Fruit fly (Drosophila melanogaster) whole organism, embryonic: ENCODE results near the gene swa.

ENCODE experiments used
- CG10274 ChIP-seq: fragments of 200-800 bp; sonication (Bioruptor generic); optimal IDR thresholded peaks from 3 replicates; lab custom pipeline; 2017; ENCODE audit warnings: missing biosample characterization, mild to moderate bottlenecking, missing genetic modification characterization
- CG10321 ChIP-seq: fragments of 200-800 bp; sonication (Bioruptor generic); IDR thresholded peaks from 2 replicates; pipeline ENCODE4 v1.3.6; 2022; ENCODE audit warnings: missing biosample characterization, missing genetic modification characterization
- CG11456 ChIP-seq: fragments of 200-800 bp; sonication (Bioruptor generic); IDR thresholded peaks from 3 replicates; pipeline ENCODE4 v1.3.6; 2022; ENCODE audit warnings: missing biosample characterization, missing genetic modification characterization
- CG1233 ChIP-seq: fragments of 200-800 bp; sonication (Bioruptor generic); optimal IDR thresholded peaks from 4 replicates; lab custom pipeline; 2018; ENCODE audit warnings: missing biosample characterization, mild to moderate bottlenecking, missing genetic modification characterization
- CG12659 ChIP-seq: fragments of 200-800 bp; sonication (Bioruptor generic); optimal IDR thresholded peaks from 3 replicates; lab custom pipeline; 2017; ENCODE audit warnings: mild to moderate bottlenecking, missing biosample characterization, missing genetic modification reagents, missing genetic modification characterization
- CG12769 ChIP-seq: fragments of 200-800 bp; sonication (Bioruptor generic); optimal IDR thresholded peaks from 2 replicates; lab custom pipeline; 2019; ENCODE audit warnings: missing biosample characterization, mild to moderate bottlenecking, missing genetic modification characterization, moderate library complexity
- CG13894 ChIP-seq: fragments of 200-800 bp; sonication (Bioruptor generic); optimal IDR thresholded peaks from 3 replicates; lab custom pipeline; 2018; ENCODE audit warnings: missing biosample characterization, mild to moderate bottlenecking, missing genetic modification characterization, moderate library complexity
- CG14014 ChIP-seq: fragments of 200-800 bp; sonication (Bioruptor generic); IDR thresholded peaks from 2 replicates; pipeline ENCODE4 v1.3.6; 2022; ENCODE audit warnings: missing biosample characterization, missing genetic modification characterization
- CG15479 ChIP-seq: fragments of 200-800 bp; sonication (Bioruptor generic); optimal IDR thresholded peaks from 3 replicates; lab custom pipeline; 2019; ENCODE audit warnings: missing biosample characterization, mild to moderate bottlenecking, missing genetic modification characterization, moderate library complexity
- CG17361 ChIP-seq: fragments of 200-800 bp; sonication (Bioruptor generic); IDR thresholded peaks from 3 replicates; pipeline ENCODE4 v1.3.6; 2022; ENCODE audit warnings: missing biosample characterization, missing genetic modification characterization
- CG17612 ChIP-seq: fragments of 200-800 bp; sonication (Bioruptor generic); IDR thresholded peaks from 2 replicates; pipeline ENCODE4 v1.3.6; 2022; ENCODE audit warnings: missing biosample characterization, missing genetic modification characterization
- CG18476 ChIP-seq: fragments of 200-800 bp; sonication (Bioruptor generic); optimal IDR thresholded peaks from 2 replicates; lab custom pipeline; 2016; ENCODE audit warnings: missing biosample characterization, mild to moderate bottlenecking, missing genetic modification characterization
- CG18599 ChIP-seq: fragments of 200-800 bp; sonication (Bioruptor generic); optimal IDR thresholded peaks from 3 replicates; lab custom pipeline; 2017; ENCODE audit warnings: missing biosample characterization, missing genetic modification characterization, mild to moderate bottlenecking, moderate library complexity, missing genetic modification reagents
- CG2116 ChIP-seq: fragments of 200-800 bp; sonication (Bioruptor generic); optimal IDR thresholded peaks from 3 replicates; lab custom pipeline; 2018; ENCODE audit warnings: missing biosample characterization, mild to moderate bottlenecking, missing genetic modification characterization
- CG30431 ChIP-seq: fragments of 200-800 bp; sonication (Bioruptor generic); optimal IDR thresholded peaks from 2 replicates; lab custom pipeline; 2017; ENCODE audit warnings: missing biosample characterization, missing genetic modification characterization
- CG34376 ChIP-seq: fragments of 200-800 bp; sonication (Bioruptor generic); optimal IDR thresholded peaks from 2 replicates; lab custom pipeline; 2018; ENCODE audit warnings: missing biosample characterization, mild to moderate bottlenecking, missing genetic modification characterization
- CG3847 ChIP-seq: fragments of 200-800 bp; sonication (Bioruptor generic); IDR thresholded peaks from 2 replicates; pipeline ENCODE4 v1.3.6; 2022; ENCODE audit warnings: missing biosample characterization, missing genetic modification characterization
- CG4707 ChIP-seq: fragments of 200-800 bp; sonication (Bioruptor generic); optimal IDR thresholded peaks from 2 replicates; lab custom pipeline; 2018; ENCODE audit warnings: missing biosample characterization, mild to moderate bottlenecking, missing genetic modification characterization, moderate library complexity
- CG4730 ChIP-seq: fragments of 200-800 bp; sonication (Bioruptor generic); IDR thresholded peaks from 2 replicates; pipeline ENCODE4 v1.3.6; 2022; ENCODE audit warnings: missing biosample characterization, missing genetic modification characterization
- CG5953 ChIP-seq: fragments of 200-800 bp; sonication (Bioruptor generic); IDR thresholded peaks from 2 replicates; pipeline ENCODE4 v1.3.6; 2022; ENCODE audit warnings: missing biosample characterization, missing genetic modification characterization
- CG6683 ChIP-seq: fragments of 200-800 bp; sonication (Bioruptor generic); optimal IDR thresholded peaks from 2 replicates; lab custom pipeline; 2017; ENCODE audit warnings: missing biosample characterization, mild to moderate bottlenecking, missing genetic modification characterization, missing genetic modification reagents
- CG7357 ChIP-seq: fragments of 200-800 bp; sonication (Bioruptor generic); IDR thresholded peaks from 3 replicates; pipeline ENCODE4 v1.3.6; 2022; ENCODE audit warnings: missing biosample characterization, missing genetic modification characterization
- CG7839 ChIP-seq: fragments of 200-800 bp; sonication (Bioruptor generic); optimal IDR thresholded peaks from 3 replicates; lab custom pipeline; 2018; ENCODE audit warnings: missing biosample characterization, mild to moderate bottlenecking, missing genetic modification characterization, moderate library complexity
- CG7987 ChIP-seq: fragments of 200-800 bp; sonication (Bioruptor generic); optimal IDR thresholded peaks from 2 replicates; lab custom pipeline; 2018; ENCODE audit warnings: missing biosample characterization, mild to moderate bottlenecking, missing genetic modification characterization, moderate library complexity
- CG8281 ChIP-seq: fragments of 200-800 bp; sonication (Bioruptor generic); optimal IDR thresholded peaks from 2 replicates; lab custom pipeline; 2018; ENCODE audit warnings: missing biosample characterization, mild to moderate bottlenecking, missing genetic modification characterization, moderate library complexity
- CG9609 ChIP-seq: fragments of 200-800 bp; sonication (Bioruptor generic); optimal IDR thresholded peaks from 3 replicates; lab custom pipeline; 2016; ENCODE audit warnings: missing biosample characterization, missing genetic modification characterization
- Chrac-16 ChIP-seq: fragments of 200-800 bp; sonication (Bioruptor generic); optimal IDR thresholded peaks from 3 replicates; lab custom pipeline; 2016; ENCODE audit warnings: missing biosample characterization, missing genetic modification characterization
- Eip74EF ChIP-seq, 2 experiments: fragments of 200-800 bp in 1 of 2; fragments of >200 bp in 1 of 2; sonication (Bioruptor generic) in 1 of 2; optimal IDR thresholded peaks; 2 replicates each; lab custom pipeline; 2017 to 2019; ENCODE audit warnings: missing biosample characterization in 2 of 2, missing genetic modification characterization in 2 of 2, mild to moderate bottlenecking in 1 of 2, moderate library complexity in 1 of 2
- Fer2 ChIP-seq: fragments of 200-800 bp; sonication (Bioruptor generic); optimal IDR thresholded peaks from 2 replicates; lab custom pipeline; 2018; ENCODE audit warnings: missing biosample characterization, mild to moderate bottlenecking, missing genetic modification characterization, moderate library complexity
- Jarid2 ChIP-seq: fragments of 200-800 bp; sonication (Bioruptor generic); optimal IDR thresholded peaks from 3 replicates; lab custom pipeline; 2017; ENCODE audit warnings: mild to moderate bottlenecking, missing biosample characterization, missing genetic modification reagents, missing genetic modification characterization
- Sin3A ChIP-seq: fragments of >200 bp; optimal IDR thresholded peaks from 2 replicates; lab custom pipeline; 2018
- Vsx1 ChIP-seq: fragments of 200-800 bp; sonication (Bioruptor generic); optimal IDR thresholded peaks from 2 replicates; lab custom pipeline; 2017; ENCODE audit warnings: missing biosample characterization, mild to moderate bottlenecking, missing genetic modification characterization, missing genetic modification reagents
- bowl ChIP-seq: fragments of 200-800 bp; sonication (Bioruptor generic); IDR thresholded peaks from 2 replicates; pipeline ENCODE4 v1.3.6; 2022; ENCODE audit warnings: missing biosample characterization, missing genetic modification characterization
- crc ChIP-seq: fragments of 200-800 bp; sonication (Bioruptor generic); optimal IDR thresholded peaks from 2 replicates; lab custom pipeline; 2016; ENCODE audit warnings: missing biosample characterization, missing genetic modification characterization
- crp ChIP-seq, 2 experiments: fragments of 200-800 bp; sonication (Bioruptor generic); optimal IDR thresholded peaks; 2 replicates in 1 of 2; 3 replicates in 1 of 2; lab custom pipeline; 2017; ENCODE audit warnings: missing biosample characterization in 2 of 2, missing genetic modification characterization in 2 of 2, mild to moderate bottlenecking in 1 of 2, moderate library complexity in 1 of 2
- danr ChIP-seq: fragments of 200-800 bp; sonication (Bioruptor generic); IDR thresholded peaks from 2 replicates; pipeline ENCODE4 v1.3.6; 2022; ENCODE audit warnings: missing biosample characterization, missing genetic modification characterization
- dmrt99B ChIP-seq: fragments of 200-800 bp; sonication (Bioruptor generic); optimal IDR thresholded peaks from 2 replicates; lab custom pipeline; 2018; ENCODE audit warnings: missing biosample characterization, mild to moderate bottlenecking, missing genetic modification characterization, moderate library complexity
- esg ChIP-seq: fragments of 200-800 bp; sonication (Bioruptor generic); conservative IDR thresholded peaks from 2 replicates; pipeline ENCODE4 v1.3.6; 2022; ENCODE audit warnings: missing biosample characterization, missing genetic modification characterization
- exex ChIP-seq: fragments of 200-800 bp; sonication (Bioruptor generic); optimal IDR thresholded peaks from 4 replicates; lab custom pipeline; 2018; ENCODE audit warnings: missing biosample characterization, mild to moderate bottlenecking, missing genetic modification characterization, moderate library complexity
- gem ChIP-seq: fragments of 200-800 bp; sonication (Bioruptor generic); optimal IDR thresholded peaks from 2 replicates; lab custom pipeline; 2019; ENCODE audit warnings: missing biosample characterization, mild to moderate bottlenecking, missing genetic modification characterization, moderate library complexity
- insv ChIP-seq, 2 experiments: fragments of 200-800 bp; sonication (Bioruptor generic); optimal IDR thresholded peaks; 3 replicates each; lab custom pipeline; 2016 to 2018; ENCODE audit warnings: missing biosample characterization in 2 of 2, missing genetic modification characterization in 2 of 2
- jigr1 ChIP-seq: fragments of 200-800 bp; sonication (Bioruptor generic); IDR thresholded peaks from 3 replicates; pipeline ENCODE4 v1.3.6; 2022; ENCODE audit warnings: missing biosample characterization, missing genetic modification characterization
- lab ChIP-seq: fragments of 200-800 bp; sonication (Bioruptor generic); optimal IDR thresholded peaks from 3 replicates; lab custom pipeline; 2017; ENCODE audit warnings: missing biosample characterization, missing genetic modification characterization, mild to moderate bottlenecking, moderate library complexity, missing genetic modification reagents
- lbe ChIP-seq: fragments of 200-800 bp; sonication (Bioruptor generic); optimal IDR thresholded peaks from 2 replicates; lab custom pipeline; 2016; ENCODE audit warnings: missing biosample characterization, mild to moderate bottlenecking, missing genetic modification characterization
- luna ChIP-seq: fragments of 200-800 bp; sonication (Bioruptor generic); optimal IDR thresholded peaks from 2 replicates; lab custom pipeline; 2016; ENCODE audit warnings: missing biosample characterization, missing genetic modification characterization
- mirr ChIP-seq: fragments of 200-800 bp; sonication (Bioruptor generic); optimal IDR thresholded peaks from 3 replicates; lab custom pipeline; 2018; ENCODE audit warnings: missing biosample characterization, mild to moderate bottlenecking, missing genetic modification characterization
- prd ChIP-seq, 3 experiments: fragments of >200 bp in 2 of 3; fragments of 200-800 bp in 1 of 3; sonication (Bioruptor generic) in 1 of 3; optimal IDR thresholded peaks in 2 of 3; IDR thresholded peaks in 1 of 3; 2 replicates in 2 of 3; 3 replicates in 1 of 3; pipeline versions ENCODE4 v1.3.6 to Lab custom; 2017 to 2022; ENCODE audit warnings: missing biosample characterization in 1 of 3, missing genetic modification characterization in 1 of 3
- rib ChIP-seq: fragments of 200-800 bp; sonication (Bioruptor generic); IDR thresholded peaks from 2 replicates; pipeline ENCODE4 v1.3.6; 2022; ENCODE audit warnings: missing biosample characterization, missing genetic modification characterization
- shn ChIP-seq: fragments of 200-800 bp; sonication (Bioruptor generic); optimal IDR thresholded peaks from 3 replicates; lab custom pipeline; 2016; ENCODE audit warnings: missing biosample characterization, missing genetic modification characterization

Gene swa

DNA sequence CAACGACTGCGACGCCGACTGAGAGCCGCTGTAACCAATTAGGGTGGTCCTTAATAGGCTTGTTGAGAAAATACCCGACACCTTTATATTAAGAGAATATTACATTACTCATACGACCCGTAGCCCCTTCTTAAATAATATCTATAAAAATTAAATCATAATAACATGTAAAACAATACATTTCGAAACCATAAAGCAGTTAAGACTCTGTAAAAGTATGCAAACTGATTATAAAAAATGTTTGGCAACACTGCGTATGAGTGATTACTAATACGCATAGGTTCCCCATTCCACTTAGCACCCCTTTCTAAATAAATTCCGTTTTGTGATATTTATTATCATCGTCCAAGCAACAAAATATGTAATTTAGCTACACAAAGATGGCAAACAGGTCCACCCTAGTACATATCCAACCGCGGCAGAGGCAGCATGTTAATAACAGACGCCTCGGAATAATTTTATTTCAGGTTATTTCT, 24.9 kb downstream of the swa start (continued):
- TF ChIP-seq insv (GFP tag; optimal IDR thresholded peaks at IDR 0.05; lab: Kevin White, UChicago) = peak in 1 of 2 experiments; percentile 49
- TF ChIP-seq CG3847 (GFP tag; lab: Robert Waterston, UW) = no peak; the same call in 1 of the 2 replicates
- 0 out of 2 replicates have a peak, but pooled peaks have one; percentile 43 for TF ChIP-seq bowl (GFP tag; lab: Robert Waterston, UW)
- TF ChIP-seq lbe (GFP tag; lab: Kevin White, UChicago) = peak; percentile 68
- peak; percentile 86 for TF ChIP-seq lab
- peak in 1 of 2 experiments; percentile 83 for TF ChIP-seq Eip74EF (GFP tag; optimal IDR thresholded peaks at IDR 0.05; lab: Kevin White, UChicago)
- TF ChIP-seq CG4707 (GFP tag; lab: Kevin White, UChicago) = peak; percentile 29
- peak; percentile 44 for TF ChIP-seq CG13894
- TF ChIP-seq CG18599 (GFP tag; lab: Kevin White, UChicago) = peak; percentile 84
- TF ChIP-seq dmrt99B (tag; lab: Kevin White, UChicago) = peak; percentile 88
- no peak for TF ChIP-seq CG5953 (GFP tag; lab: Robert Waterston, UW)
- TF ChIP-seq CG34376 = peak; percentile 64
- TF ChIP-seq CG7839 = peak; percentile 85
- TF ChIP-seq luna (GFP tag; lab: Kevin White, UChicago) = no peak
- TF ChIP-seq shn (GFP tag; lab: Kevin White, UChicago) = no peak
- TF ChIP-seq gem = peak; percentile 88
- TF ChIP-seq CG7357 (GFP tag; lab: Robert Waterston, UW) = 0 out of 3 replicates have a peak, but pooled peaks have one; percentile 40
- TF ChIP-seq danr (GFP tag; lab: Robert Waterston, UW) = no peak
- no peak for TF ChIP-seq CG4730 (GFP tag; lab: Robert Waterston, UW)
- no peak for TF ChIP-seq CG11456
- no peak for TF ChIP-seq jigr1
- peak; percentile 13 for TF ChIP-seq crc (GFP tag; lab: Kevin White, UChicago)
- TF ChIP-seq CG17612 (GFP tag; lab: Robert Waterston, UW) = 0 out of 2 replicates have a peak, but pooled peaks have one; percentile 28
- peak; percentile 53 for TF ChIP-seq CG8281 (tag; lab: Kevin White, UChicago)
- peak; percentile 32 for TF ChIP-seq Jarid2 (GFP tag; lab: Kevin White, UChicago)
- peak; percentile 40 for TF ChIP-seq exex (tag; lab: Kevin White, UChicago)
- TF ChIP-seq CG6683 = peak; percentile 57
- peak; percentile 87 for TF ChIP-seq CG17361
- peak; percentile 42 for TF ChIP-seq mirr
- peak; percentile 39 for TF ChIP-seq CG12769 (tag; lab: Kevin White, UChicago)
- TF ChIP-seq esg (GFP tag; lab: Robert Waterston, UW) = peak; percentile 56
- TF ChIP-seq Fer2 = peak; percentile 46
- TF ChIP-seq rib = peak; percentile 45; the same call in 1 of the 2 replicates
- peak; percentile 33 for TF ChIP-seq CG30431
- peak; percentile 87 for TF ChIP-seq CG12659 (GFP tag; lab: Kevin White, UChicago)
- TF ChIP-seq CG18476 (GFP tag; lab: Kevin White, UChicago) = peak; percentile 43
- no peak for TF ChIP-seq Sin3A (lab: Kevin White, UChicago)
- peak; percentile 33 for TF ChIP-seq CG2116 (GFP tag; lab: Kevin White, UChicago)
- peak; percentile 52 for TF ChIP-seq CG10274 (GFP tag; lab: Kevin White, UChicago)
- peak; percentile 31; the same call in 1 of the 2 replicates for TF ChIP-seq CG14014 (GFP tag; lab: Robert Waterston, UW)
- TF ChIP-seq crp (GFP tag; optimal IDR thresholded peaks at IDR 0.05; lab: Kevin White, UChicago) = peak in 1 of 2 experiments; percentile 21
- no peak for TF ChIP-seq CG15479
- no peak for TF ChIP-seq CG7987 (GFP tag; lab: Kevin White, UChicago)
- no peak for TF ChIP-seq prd (optimal IDR thresholded peaks at IDR 0.05; lab: Kevin White, UChicago)
- TF ChIP-seq prd (GFP tag; IDR thresholded peaks at IDR 0.05; lab: Robert Waterston, UW) = no peak; the same call in 1 of the 3 replicates
- TF ChIP-seq Chrac-16 (GFP tag; lab: Kevin White, UChicago) = peak; percentile 48
- TF ChIP-seq Vsx1 = peak; percentile 61
- TF ChIP-seq CG1233 (GFP tag; lab: Kevin White, UChicago) = peak; percentile 76
- no peak for TF ChIP-seq CG9609 (GFP tag; lab: Kevin White, UChicago)
- no peak for TF ChIP-seq CG10321 (GFP tag; lab: Robert Waterston, UW)
